Worm (Caenorhabditis elegans) whole organism, L4 larva: ENCODE data around the gene srz-16.

Experiments used
- F44E2.7 ChIP-seq: fragments of 200-800 bp; sonication (Bioruptor generic); IDR thresholded peaks from 2 replicates; pipeline ENCODE4 v2.1.2; 2022; ENCODE audit warnings: missing genetic modification characterization, missing compliant biosample characterization
- T20F7.1 ChIP-seq: fragments of 200-800 bp; sonication (Bioruptor generic); optimal IDR thresholded peaks from 2 replicates; lab custom pipeline; 2018; ENCODE audit warnings: mild to moderate bottlenecking, missing genetic modification characterization, missing compliant biosample characterization
- T26A8.4 ChIP-seq: fragments of 200-800 bp; sonication (Bioruptor generic); IDR thresholded peaks from 2 replicates; pipeline ENCODE4 v1.3.6; 2022; ENCODE audit warnings: missing genetic modification characterization, missing compliant biosample characterization
- Y105C5A.15 ChIP-seq: fragments of 200-800 bp; sonication (Bioruptor generic); IDR thresholded peaks from 2 replicates; pipeline ENCODE4 v1.3.6; 2022; ENCODE audit warnings: missing genetic modification characterization, missing compliant biosample characterization
- Y48G9A.11 ChIP-seq: fragments of 200-800 bp; sonication (Bioruptor generic); IDR thresholded peaks from 2 replicates; pipeline ENCODE4 v1.3.6; 2022; ENCODE audit warnings: missing genetic modification reagents, missing genetic modification characterization, missing compliant biosample characterization
- Y5F2A.4 ChIP-seq: fragments of 200-800 bp; sonication (Bioruptor generic); optimal IDR thresholded peaks from 2 replicates; lab custom pipeline; 2018; ENCODE audit warnings: mild to moderate bottlenecking, missing genetic modification characterization, missing compliant biosample characterization
- ZK546.5 ChIP-seq, 2 experiments: sonication (generic microtip); optimal IDR thresholded peaks; 2 replicates each; lab custom pipeline; 2017; ENCODE audit warnings: missing biosample characterization in 2 of 2, missing genetic modification characterization in 2 of 2
- arid-1 ChIP-seq: fragments of 200-800 bp; sonication (Bioruptor generic); conservative IDR thresholded peaks from 2 replicates; pipeline ENCODE4 v1.3.6; 2022; ENCODE audit warnings: missing genetic modification reagents, missing genetic modification characterization, missing compliant biosample characterization
- attf-4 ChIP-seq: sonication (generic microtip); optimal IDR thresholded peaks from 3 replicates; lab custom pipeline; 2017; ENCODE audit warnings: missing biosample characterization, missing genetic modification characterization
- ceh-28 ChIP-seq: fragments of 150-350 bp; optimal IDR thresholded peaks from 2 replicates; lab custom pipeline; 2014; ENCODE audit warnings: missing biosample characterization, missing genetic modification reagents, missing genetic modification characterization
- ceh-32 ChIP-seq: sonication (generic microtip); optimal IDR thresholded peaks from 2 replicates; lab custom pipeline; 2016; ENCODE audit warnings: mild to moderate bottlenecking, missing genetic modification characterization, missing compliant biosample characterization; ENCODE audit not compliant: poor library complexity
- daf-8 ChIP-seq: fragments of 200-800 bp; sonication (Bioruptor generic); IDR thresholded peaks from 2 replicates; pipeline ENCODE4 v1.3.6; 2022; ENCODE audit warnings: missing genetic modification characterization, missing compliant biosample characterization
- dmd-6 ChIP-seq: fragments of 200-800 bp; sonication (Bioruptor generic); IDR thresholded peaks from 2 replicates; pipeline ENCODE4 v1.3.6; 2022; ENCODE audit warnings: missing genetic modification reagents, missing genetic modification characterization, missing compliant biosample characterization
- dve-1 ChIP-seq: sonication (generic microtip); optimal IDR thresholded peaks from 2 replicates; lab custom pipeline; 2017; ENCODE audit warnings: antibody characterized with exemption, mild to moderate bottlenecking, missing genetic modification characterization, missing compliant biosample characterization; ENCODE audit not compliant: insufficient read depth
- egl-43 ChIP-seq: fragments of 200-800 bp; sonication (Bioruptor generic); IDR thresholded peaks from 2 replicates; pipeline ENCODE4 v1.3.6; 2022; ENCODE audit warnings: missing genetic modification reagents, missing genetic modification characterization, missing compliant biosample characterization
- fos-1 ChIP-seq: fragments of 150-350 bp; optimal IDR thresholded peaks from 2 replicates; lab custom pipeline; 2014; ENCODE audit warnings: missing biosample characterization, missing genetic modification characterization
- hif-1 ChIP-seq, 2 experiments: sonication (generic microtip); optimal IDR thresholded peaks; 2 replicates each; lab custom pipeline; 2016 to 2017; ENCODE audit warnings: missing compliant biosample characterization in 2 of 2, missing genetic modification characterization in 2 of 2, missing genetic modification reagents in 2 of 2, missing genotype in 2 of 2, mild to moderate bottlenecking in 1 of 2
- hlh-11 ChIP-seq: fragments of 200-800 bp; sonication (Bioruptor generic); optimal IDR thresholded peaks from 2 replicates; lab custom pipeline; 2018; ENCODE audit warnings: mild to moderate bottlenecking, missing genetic modification characterization, missing compliant biosample characterization
- hlh-30 ChIP-seq: sonication (generic microtip); optimal IDR thresholded peaks from 2 replicates; lab custom pipeline; 2017; ENCODE audit warnings: antibody characterized with exemption, mild to moderate bottlenecking, missing genetic modification characterization, missing compliant biosample characterization; ENCODE audit not compliant: insufficient read depth
- jun-1 ChIP-seq: fragments of 150-350 bp; optimal IDR thresholded peaks from 2 replicates; lab custom pipeline; 2014; ENCODE audit warnings: missing biosample characterization, missing genetic modification reagents, missing genetic modification characterization
- lim-7 ChIP-seq: fragments of 200-800 bp; sonication (Bioruptor generic); IDR thresholded peaks from 2 replicates; pipeline ENCODE4 v1.3.6; 2022; ENCODE audit warnings: missing genetic modification characterization, missing compliant biosample characterization
- lin-1 ChIP-seq: fragments of 200-800 bp; sonication (Bioruptor generic); IDR thresholded peaks from 2 replicates; pipeline ENCODE4 v1.3.6; 2022; ENCODE audit warnings: missing genetic modification reagents, missing genetic modification characterization, missing compliant biosample characterization
- lin-13 ChIP-seq: fragments of 150-350 bp; optimal IDR thresholded peaks from 2 replicates; lab custom pipeline; 2014; ENCODE audit warnings: missing biosample characterization, missing genetic modification reagents, missing genetic modification characterization
- lin-15B ChIP-seq: fragments of 150-350 bp; sonication (generic microtip); optimal IDR thresholded peaks from 3 replicates; lab custom pipeline; 2014; ENCODE audit warnings: missing biosample characterization, missing genetic modification characterization
- lin-29 ChIP-seq: fragments of 200-800 bp; sonication (Bioruptor generic); IDR thresholded peaks from 2 replicates; pipeline ENCODE4 v1.3.6; 2022; ENCODE audit warnings: missing genetic modification reagents, missing genetic modification characterization, missing compliant biosample characterization
- lsy-2 ChIP-seq, 2 experiments: fragments of 150-350 bp in 1 of 2; sonication (generic microtip) in 1 of 2; optimal IDR thresholded peaks; 2 replicates each; lab custom pipeline; 2014 to 2017; ENCODE audit warnings: missing biosample characterization in 2 of 2, missing genetic modification characterization in 2 of 2
- madf-9 ChIP-seq: fragments of 200-800 bp; sonication (Bioruptor generic); conservative IDR thresholded peaks from 2 replicates; pipeline ENCODE4 v1.3.6; 2022; ENCODE audit warnings: missing genetic modification reagents, missing genetic modification characterization, missing compliant biosample characterization
- mdt-29 ChIP-seq: fragments of 200-800 bp; sonication (Bioruptor generic); IDR thresholded peaks from 2 replicates; pipeline ENCODE4 v1.3.6; 2022; ENCODE audit warnings: missing genetic modification reagents, missing genetic modification characterization, missing compliant biosample characterization
- mep-1 ChIP-seq: fragments of 150-350 bp; sonication (generic microtip); optimal IDR thresholded peaks from 3 replicates; lab custom pipeline; 2014; ENCODE audit warnings: missing biosample characterization, missing genetic modification characterization
- mxl-2 ChIP-seq: fragments of 200-800 bp; sonication (Bioruptor generic); conservative IDR thresholded peaks from 2 replicates; pipeline ENCODE4 v1.3.6; 2022; ENCODE audit warnings: missing genetic modification reagents, missing genetic modification characterization, missing compliant biosample characterization
- mxl-3 ChIP-seq: fragments of 200-800 bp; sonication (Bioruptor generic); optimal IDR thresholded peaks from 2 replicates; lab custom pipeline; 2018; ENCODE audit warnings: mild to moderate bottlenecking, missing genetic modification characterization, missing compliant biosample characterization
- nhr-102 ChIP-seq: sonication (generic microtip); optimal IDR thresholded peaks from 2 replicates; lab custom pipeline; 2016; ENCODE audit warnings: mild to moderate bottlenecking, missing genetic modification characterization, moderate library complexity, missing compliant biosample characterization
- nhr-237 ChIP-seq: sonication (generic microtip); optimal IDR thresholded peaks from 2 replicates; lab custom pipeline; 2017; ENCODE audit warnings: missing biosample characterization, missing genetic modification characterization
- nhr-25 ChIP-seq: sonication (generic microtip); optimal IDR thresholded peaks from 2 replicates; lab custom pipeline; 2017; ENCODE audit warnings: missing genetic modification characterization, mild to moderate bottlenecking, missing compliant biosample characterization, antibody characterized with exemption, moderate library complexity, borderline replicate concordance; ENCODE audit not compliant: insufficient read depth
- nhr-28 ChIP-seq: fragments of 150-350 bp; optimal IDR thresholded peaks from 2 replicates; lab custom pipeline; 2014; ENCODE audit warnings: missing biosample characterization, missing genetic modification characterization
- nhr-42 ChIP-seq: fragments of 200-800 bp; sonication (Bioruptor generic); IDR thresholded peaks from 2 replicates; pipeline ENCODE4 v1.3.6; 2022; ENCODE audit warnings: missing genetic modification characterization, missing compliant biosample characterization
- pha-4 ChIP-seq, 2 experiments: fragments of 150-350 bp in 1 of 2; fragments of 200-800 bp in 1 of 2; sonication (Bioruptor generic) in 1 of 2; IDR thresholded peaks in 1 of 2; optimal IDR thresholded peaks in 1 of 2; 2 replicates each; pipeline versions ENCODE4 v1.3.6 to Lab custom; 2014 to 2022; ENCODE audit warnings: missing genetic modification characterization in 2 of 2, missing genetic modification reagents in 2 of 2, missing biosample characterization in 1 of 2, missing compliant biosample characterization in 1 of 2
- set-16 ChIP-seq: fragments of 200-800 bp; sonication (Bioruptor generic); IDR thresholded peaks from 2 replicates; pipeline ENCODE4 v1.3.6; 2022; ENCODE audit warnings: missing genetic modification reagents, missing genetic modification characterization, missing compliant biosample characterization
- skn-1 ChIP-seq: fragments of 150-350 bp; optimal IDR thresholded peaks from 2 replicates; lab custom pipeline; 2014; ENCODE audit warnings: missing biosample characterization, missing genetic modification characterization
- snpc-1.2 ChIP-seq: fragments of 200-800 bp; sonication (Bioruptor generic); IDR thresholded peaks from 2 replicates; pipeline ENCODE4 v1.3.6; 2022; ENCODE audit warnings: missing genetic modification reagents, missing genetic modification characterization, missing compliant biosample characterization
- spr-1 ChIP-seq: sonication (generic microtip); optimal IDR thresholded peaks from 2 replicates; lab custom pipeline; 2016; ENCODE audit warnings: mild to moderate bottlenecking, missing genetic modification characterization, missing compliant biosample characterization
- tra-1 ChIP-seq: fragments of 200-800 bp; sonication (Bioruptor generic); IDR thresholded peaks from 2 replicates; pipeline ENCODE4 v1.3.6; 2022; ENCODE audit warnings: missing genetic modification reagents, missing genetic modification characterization, missing compliant biosample characterization
- unc-62 ChIP-seq, 3 experiments: fragments of 150-350 bp in 1 of 3; sonication (generic microtip); optimal IDR thresholded peaks in 2 of 3; peaks in 1 of 3; 1 replicate in 1 of 3; 2 replicates in 2 of 3; lab custom pipeline; 2014 to 2017; ENCODE audit warnings: missing biosample characterization in 3 of 3, missing genetic modification characterization in 3 of 3, missing genetic modification reagents in 3 of 3, missing genotype in 1 of 3
- zag-1 ChIP-seq: fragments of 150-350 bp; optimal IDR thresholded peaks from 2 replicates; lab custom pipeline; 2014; ENCODE audit warnings: missing biosample characterization, missing genetic modification characterization
- zfp-2 ChIP-seq: sonication (generic microtip); optimal IDR thresholded peaks from 2 replicates; lab custom pipeline; 2016; ENCODE audit warnings: mild to moderate bottlenecking, missing genetic modification characterization, missing compliant biosample characterization
- zip-2 ChIP-seq: fragments of 150-350 bp; optimal IDR thresholded peaks from 2 replicates; lab custom pipeline; 2014; ENCODE audit warnings: missing biosample characterization, missing genetic modification characterization
- ztf-11 ChIP-seq: fragments of 150-350 bp; optimal IDR thresholded peaks from 2 replicates; lab custom pipeline; 2014; ENCODE audit warnings: missing biosample characterization, missing genetic modification characterization
- ztf-7 ChIP-seq: fragments of 150-350 bp; optimal IDR thresholded peaks from 2 replicates; lab custom pipeline; 2014; ENCODE audit warnings: missing biosample characterization, missing genetic modification characterization

srz-16 gene

ce11 chrV:20162290-20163104, 24.0 kb downstream of the srz-16 start (continued):
- TF ChIP-seq mxl-2 (no peak), dve-1 (tag; lab: Kevin White, UChicago) (peak; percentile 82), jun-1 (tag; lab: Kevin White, UChicago) (no peak), set-16 (no peak), ZK546.5 (tag; optimal IDR thresholded peaks at IDR 0.05; lab: Kevin White, UChicago) (no peak), pha-4 (GFP tag; IDR thresholded peaks at IDR 0.05; lab: Robert Waterston, UW) (peak; percentile 60; the same call in 1 of the 2 replicates), pha-4 (tag; optimal IDR thresholded peaks at IDR 0.05; lab: Kevin White, UChicago) (no peak), nhr-42 (GFP tag; lab: Robert Waterston, UW) (no peak), T20F7.1 (GFP tag; lab: Kevin White, UChicago) (peak; percentile 61), mdt-29 (GFP tag; lab: Robert Waterston, UW) (0 out of 2 replicates have a peak, but pooled peaks have one; percentile 5), Y5F2A.4 (GFP tag; lab: Kevin White, UChicago) (no peak), attf-4 (tag; lab: Kevin White, UChicago) (no peak), lin-29 (no peak), hlh-11 (tag; lab: Kevin White, UChicago) (peak; percentile 6), ztf-11 (tag; lab: Kevin White, UChicago) (no peak), mep-1 (peak; percentile 73), lin-15B (no peak), arid-1 (peak; percentile 30; the same call in 1 of the 2 replicates), hlh-30 (tag; lab: Kevin White, UChicago) (no peak), madf-9 (GFP tag; lab: Robert Waterston, UW) (no peak), hif-1 (tag; optimal IDR thresholded peaks at IDR 0.05; lab: Kevin White, UChicago) (no peak), tra-1 (GFP tag; lab: Robert Waterston, UW) (no peak), egl-43 (GFP tag; lab: Robert Waterston, UW) (no peak), zfp-2 (tag; lab: Kevin White, UChicago) (no peak), lin-13 (GFP tag; lab: Kevin White, UChicago) (peak; percentile 12), nhr-102 (tag; lab: Kevin White, UChicago) (peak; percentile 23), T26A8.4 (GFP tag; lab: Robert Waterston, UW) (peak; percentile 88), F44E2.7 (GFP tag; lab: Robert Waterston, UW) (0 out of 2 replicates have a peak, but pooled peaks have one; percentile 2), nhr-25 (tag; lab: Kevin White, UChicago) (no peak), zip-2 (tag; lab: Kevin White, UChicago) (peak; percentile 30), Y105C5A.15 (0 out of 2 replicates have a peak, but pooled peaks have one; percentile 4), mxl-3 (GFP tag; lab: Kevin White, UChicago) (no peak), lin-1 (GFP tag; lab: Robert Waterston, UW) (no peak), unc-62 (GFP tag; optimal IDR thresholded peaks at IDR 0.05 in 1 of 2; lab: Kevin White, UChicago) (no peak), unc-62 (tag; optimal IDR thresholded peaks at IDR 0.05; lab: Kevin White, UChicago) (no peak), lim-7 (GFP tag; lab: Robert Waterston, UW) (no peak), ztf-7 (tag; lab: Kevin White, UChicago) (no peak), ceh-28 (no peak), nhr-237 (tag; lab: Kevin White, UChicago) (no peak), snpc-1.2 (GFP tag; lab: Robert Waterston, UW) (no peak), spr-1 (no peak), lsy-2 (tag; optimal IDR thresholded peaks at IDR 0.05; lab: Kevin White, UChicago) (peak in 1 of 2 experiments; percentile 50), skn-1 (tag; lab: Kevin White, UChicago) (no peak), Y48G9A.11 (GFP tag; lab: Robert Waterston, UW) (no peak), daf-8 (GFP tag; lab: Robert Waterston, UW) (no peak), ceh-32 (tag; lab: Kevin White, UChicago) (no peak), zag-1 (tag; lab: Kevin White, UChicago) (no peak), nhr-28 (tag; lab: Kevin White, UChicago) (no peak), fos-1 (tag; lab: Kevin White, UChicago) (no peak), dmd-6 (GFP tag; lab: Robert Waterston, UW) (no peak; the same call in 1 of the 2 replicates)
